Worm (Caenorhabditis elegans): ENCODE measurements around the gene bgal-2.
A peak's percentile ranks its signal among the peaks of the same experiment; 100 is the strongest.

DNA sequence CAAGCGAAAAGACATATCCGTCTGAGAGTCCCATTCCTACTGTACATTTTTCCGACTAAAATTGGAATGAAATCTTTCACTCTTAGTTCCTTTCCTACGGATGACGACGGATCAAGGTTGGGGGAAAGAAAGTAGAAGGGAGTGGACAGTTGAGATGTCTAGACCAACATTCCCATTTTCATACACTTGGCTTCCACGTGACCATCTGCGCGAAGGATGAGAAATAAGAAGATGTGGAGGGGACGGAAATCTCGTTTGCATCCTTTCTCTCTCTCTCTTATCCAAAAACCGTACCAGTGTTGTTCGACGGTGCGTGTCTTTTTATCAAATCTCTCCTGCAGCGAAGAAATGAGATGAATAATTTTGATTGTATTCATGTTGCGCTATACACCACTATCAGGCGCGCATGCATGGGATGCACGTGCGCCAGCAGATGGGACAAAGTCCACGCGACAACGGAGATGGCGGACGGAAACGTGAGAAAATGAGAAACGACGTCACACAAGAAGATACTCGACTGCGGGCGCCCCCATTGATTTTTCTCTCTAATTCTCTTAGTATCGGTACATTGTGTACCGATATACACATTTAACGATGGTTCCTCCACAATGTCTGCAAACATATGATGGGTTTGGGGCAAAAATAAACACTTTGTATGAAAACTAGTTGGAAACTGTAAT lies 46.7 kb upstream of the bgal-2 start:
- no peak for TF ChIP-seq ama-1 (optimal IDR thresholded peaks at IDR 0.05)
- peak; percentile 90 for TF ChIP-seq unc-86 (tag; optimal IDR thresholded peaks at IDR 0.05)
- no peak for TF ChIP-seq zag-1 (tag; optimal IDR thresholded peaks at IDR 0.05)
- peak; percentile 89 for TF ChIP-seq elt-2 (tag; optimal IDR thresholded peaks at IDR 0.05)
- peak; percentile 56 to 75 for TF ChIP-seq lin-35 (GFP tag; optimal IDR thresholded peaks at IDR 0.05)
- peak; percentile 97 for TF ChIP-seq nhr-90 (tag; optimal IDR thresholded peaks at IDR 0.05; ENCODE audit: poor library complexity)
- TF ChIP-seq unc-62 (GFP tag; optimal IDR thresholded peaks at IDR 0.05): no peak
- peak; percentile 96 for TF ChIP-seq blmp-1 (tag; optimal IDR thresholded peaks at IDR 0.05)

Data from whole organism, L1 larva.